Worm (Caenorhabditis elegans): ENCODE results near the gene srx-88.

Gene srx-88

ce11 chrV:11583212-11583611 lies at the start of gene srx-88:
Gene srx-88 (plus strand): TSS chrV:11583512.
- TF ChIP-seq T26A8.4 (GFP tag; IDR thresholded peaks at IDR 0.05), result no peak
- TF ChIP-seq egl-43 (GFP tag; IDR thresholded peaks at IDR 0.05), result no peak
- no peak for TF ChIP-seq F49E8.2 (tag; optimal IDR thresholded peaks at IDR 0.05; ENCODE audit: borderline replicate concordance)
- no peak for TF ChIP-seq hlh-30 (tag; optimal IDR thresholded peaks at IDR 0.05; ENCODE audit: insufficient read depth)
- no peak for TF ChIP-seq lin-15B (tag; optimal IDR thresholded peaks at IDR 0.05)
- TF ChIP-seq arid-1 (GFP tag; conservative IDR thresholded peaks at IDR 0.05), result no peak
- TF ChIP-seq nhr-41 (GFP tag; IDR thresholded peaks at IDR 0.05), result no peak
- no peak for TF ChIP-seq pha-4 (GFP tag; IDR thresholded peaks at IDR 0.05)
- TF ChIP-seq pha-4 (tag; optimal IDR thresholded peaks at IDR 0.05), result no peak
- no peak for TF ChIP-seq daf-19 (GFP tag; conservative IDR thresholded peaks at IDR 0.05)
- TF ChIP-seq cey-2 (tag; optimal IDR thresholded peaks at IDR 0.05; ENCODE audit: borderline replicate concordance, insufficient read depth), result no peak
- TF ChIP-seq nhr-102 (tag; optimal IDR thresholded peaks at IDR 0.05), result no peak
- no peak for TF ChIP-seq nhr-237 (tag; optimal IDR thresholded peaks at IDR 0.05)
- no peak for TF ChIP-seq dve-1 (tag; optimal IDR thresholded peaks at IDR 0.05; ENCODE audit: insufficient read depth)
- no peak for TF ChIP-seq lin-39 (tag; optimal IDR thresholded peaks at IDR 0.05)
- no peak for TF ChIP-seq nhr-76 (tag; optimal IDR thresholded peaks at IDR 0.05)
- TF ChIP-seq zfp-3 (GFP tag; conservative IDR thresholded peaks at IDR 0.05), result no peak
- TF ChIP-seq F10B5.3 (tag; optimal IDR thresholded peaks at IDR 0.05), result no peak

ce11 chrV:11534495-11535189 lies 48.7 kb upstream of the srx-88 start:
- peak; percentile 78 for TF ChIP-seq cey-2 (tag; optimal IDR thresholded peaks at IDR 0.05; ENCODE audit: borderline replicate concordance, insufficient read depth)
- TF ChIP-seq fkh-10 (GFP tag; optimal IDR thresholded peaks at IDR 0.05), result no peak
- TF ChIP-seq zfp-3 (GFP tag; conservative IDR thresholded peaks at IDR 0.05), result 0 out of 2 replicates have a peak, but pooled peaks have one; percentile 25
- TF ChIP-seq T26A8.4 (GFP tag; IDR thresholded peaks at IDR 0.05), result no peak
- peak; percentile 66 for TF ChIP-seq dmd-6 (GFP tag; IDR thresholded peaks at IDR 0.05)
- no peak for TF ChIP-seq ctbp-1 (GFP tag; IDR thresholded peaks at IDR 0.05)
- peak; percentile 94 for TF ChIP-seq nhr-28 (tag; optimal IDR thresholded peaks at IDR 0.05)
- no peak for TF ChIP-seq F10B5.3 (tag; optimal IDR thresholded peaks at IDR 0.05)
- TF ChIP-seq unc-62 (GFP tag; optimal IDR thresholded peaks at IDR 0.05 in 1 of 2), result peak in 1 of 2 experiments; percentile 79
- TF ChIP-seq unc-62 (tag; optimal IDR thresholded peaks at IDR 0.05), result no peak
- no peak for TF ChIP-seq nhr-11 (tag; optimal IDR thresholded peaks at IDR 0.05)
- TF ChIP-seq lim-7 (GFP tag; IDR thresholded peaks at IDR 0.05), result no peak
- TF ChIP-seq hlh-30 (tag; optimal IDR thresholded peaks at IDR 0.05; ENCODE audit: insufficient read depth), result peak; percentile 85
- peak in 1 of 2 experiments; percentile 59 for TF ChIP-seq mdl-1 (tag; optimal IDR thresholded peaks at IDR 0.05)
- no peak for TF ChIP-seq daf-16 (GFP tag; optimal IDR thresholded peaks at IDR 0.05)
- peak; percentile 77 for TF ChIP-seq daf-16 (tag; optimal IDR thresholded peaks at IDR 0.05)
- TF ChIP-seq lsy-2 (tag; optimal IDR thresholded peaks at IDR 0.05), result peak in 1 of 2 experiments; percentile 64
- TF ChIP-seq php-3 (GFP tag; IDR thresholded peaks at IDR 0.05), result 0 out of 2 replicates have a peak, but pooled peaks have one; percentile 28
- peak; percentile 41 for TF ChIP-seq nhr-10 (tag; optimal IDR thresholded peaks at IDR 0.05)
- peak; percentile 56 for TF ChIP-seq mep-1 (tag; optimal IDR thresholded peaks at IDR 0.05)
- TF ChIP-seq pqm-1 (tag; optimal IDR thresholded peaks at IDR 0.05), result peak; percentile 78
- peak; percentile 45 for TF ChIP-seq aha-1 (tag)
- no peak for TF ChIP-seq daf-8 (GFP tag; IDR thresholded peaks at IDR 0.05)
- TF ChIP-seq mes-2 (tag; optimal IDR thresholded peaks at IDR 0.05; ENCODE audit: poor library complexity, severe bottlenecking), result peak; percentile 47
- TF ChIP-seq dve-1 (tag; optimal IDR thresholded peaks at IDR 0.05; ENCODE audit: insufficient read depth), result peak; percentile 77
- peak; percentile 84 for TF ChIP-seq hlh-11 (tag; optimal IDR thresholded peaks at IDR 0.05)
- TF ChIP-seq mxl-3 (GFP tag; optimal IDR thresholded peaks at IDR 0.05), result peak; percentile 50
- TF ChIP-seq nhr-77 (tag; optimal IDR thresholded peaks at IDR 0.05), result peak; percentile 84
- no peak for TF ChIP-seq mdt-29 (GFP tag; IDR thresholded peaks at IDR 0.05)
- TF ChIP-seq T20F7.1 (GFP tag; optimal IDR thresholded peaks at IDR 0.05), result peak; percentile 12
- TF ChIP-seq snpc-1.2 (GFP tag; IDR thresholded peaks at IDR 0.05), result no peak
- no peak for TF ChIP-seq arid-1 (GFP tag; conservative IDR thresholded peaks at IDR 0.05)
